Worm (Caenorhabditis elegans): ENCODE data around the gene Y58A7A.2.

DNA sequence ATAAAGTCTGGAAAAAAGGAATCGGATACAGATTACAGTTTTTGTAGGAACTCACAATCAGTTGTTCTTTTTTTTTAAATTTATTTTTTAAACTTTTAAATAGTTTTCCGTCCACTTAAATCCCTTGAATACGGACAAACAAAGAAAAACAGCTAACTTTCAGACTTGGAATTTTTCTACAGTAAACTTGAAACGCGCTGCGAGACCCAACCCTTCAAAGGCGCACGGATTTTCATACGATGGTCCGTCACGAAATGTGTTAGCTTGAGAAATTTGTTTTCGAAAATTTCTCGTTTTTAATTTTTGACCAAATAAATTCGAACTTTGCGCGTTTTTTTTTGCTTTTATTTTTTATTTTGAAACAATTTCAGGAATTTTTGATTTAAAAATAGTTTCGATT lies 25.4 kb downstream of the Y58A7A.2 start:
- TF ChIP-seq him-1 (tag; optimal IDR thresholded peaks at IDR 0.05), result no peak
- TF ChIP-seq dao-5 (tag; optimal IDR thresholded peaks at IDR 0.05), result no peak
- no peak for TF ChIP-seq W03F9.2 (tag; optimal IDR thresholded peaks at IDR 0.05)
